Worm (Caenorhabditis elegans): ENCODE results near the gene ZK892.3.

Gene ZK892.3

DNA sequence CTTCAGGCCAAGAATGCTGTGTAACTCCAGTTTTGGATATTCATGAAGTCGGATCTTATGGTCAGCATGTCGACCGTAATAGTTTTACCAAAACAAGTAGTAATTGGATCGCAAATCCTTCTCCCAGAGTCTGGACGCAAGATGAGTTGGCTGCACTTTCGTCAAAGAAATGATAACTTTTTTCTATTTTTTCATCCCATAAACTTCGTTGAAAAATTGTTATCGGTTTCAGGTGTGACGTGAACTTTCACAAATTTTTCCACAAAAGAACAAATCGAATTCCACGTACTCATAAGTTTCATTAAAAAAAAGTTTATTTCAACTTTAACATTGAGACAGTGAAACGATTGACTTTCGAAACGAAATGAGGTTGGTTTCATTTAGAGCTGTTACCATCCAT lies 6.3 kb downstream of the ZK892.3 start, which contains the start of gene ZK892.5 (continued):
- TF ChIP-seq F52B5.7 (tag; optimal IDR thresholded peaks at IDR 0.05): no peak

DNA sequence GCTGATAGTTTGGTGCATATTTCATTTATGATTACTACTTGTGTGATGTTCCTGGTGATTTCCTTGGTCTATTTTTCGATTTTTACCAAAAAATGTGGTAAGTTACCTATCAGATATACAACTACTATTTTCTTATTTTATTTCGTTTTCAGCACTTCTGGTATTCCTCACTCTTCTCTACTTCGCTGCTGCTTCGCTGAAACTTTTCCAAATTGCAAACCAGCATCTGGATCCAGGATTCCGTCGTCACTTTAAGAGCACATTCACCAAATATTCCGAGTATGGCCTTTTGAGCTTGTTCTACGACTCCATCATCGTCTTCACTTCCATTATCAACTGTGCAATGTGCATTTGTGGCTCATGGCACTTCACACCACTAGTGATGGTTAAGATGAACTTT lies 6.9 kb downstream of the ZK892.3 start:
- TF ChIP-seq dpff-1 (tag; optimal IDR thresholded peaks at IDR 0.05): no peak
- TF ChIP-seq K12H6.12 (tag; optimal IDR thresholded peaks at IDR 0.05): no peak
- TF ChIP-seq ets-4 (GFP tag; optimal IDR thresholded peaks at IDR 0.05): no peak
- TF ChIP-seq ceh-100 (GFP tag; IDR thresholded peaks at IDR 0.05): no peak
- no peak for TF ChIP-seq ekl-4 (GFP tag; IDR thresholded peaks at IDR 0.05)
- no peak for TF ChIP-seq F57C9.4 (tag; optimal IDR thresholded peaks at IDR 0.05)
- TF ChIP-seq hlh-12 (tag; optimal IDR thresholded peaks at IDR 0.05): no peak
- TF ChIP-seq bed-1 (GFP tag; IDR thresholded peaks at IDR 0.05): no peak
- TF ChIP-seq B0261.1 (tag; optimal IDR thresholded peaks at IDR 0.05): no peak
- TF ChIP-seq ztf-3 (GFP tag; optimal IDR thresholded peaks at IDR 0.05): no peak
- no peak for TF ChIP-seq somi-1 (GFP tag; optimal IDR thresholded peaks at IDR 0.05)

DNA sequence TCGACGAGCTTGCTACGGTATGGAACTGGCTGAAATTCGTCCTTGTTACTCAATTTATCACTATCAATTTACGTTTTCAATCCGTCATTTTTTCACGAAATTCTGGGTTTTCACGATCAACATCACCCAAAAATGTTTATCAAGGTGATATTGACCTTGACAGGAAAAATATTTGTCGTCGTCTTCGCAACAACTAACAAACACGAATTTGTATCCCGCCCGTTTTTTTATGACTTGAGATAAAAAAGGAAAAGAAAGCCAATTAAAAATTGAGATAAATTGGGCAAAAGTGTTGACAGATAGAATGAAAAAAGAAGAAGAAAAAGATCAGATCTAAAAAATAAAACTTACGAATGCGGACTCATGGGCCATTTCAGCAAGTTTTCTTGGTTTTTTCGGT lies 9.3 kb downstream of the ZK892.3 start:
- TF ChIP-seq gei-17 (GFP tag; optimal IDR thresholded peaks at IDR 0.05) (no peak), tlf-1 (GFP tag; optimal IDR thresholded peaks at IDR 0.05) (no peak), let-526 (GFP tag; IDR thresholded peaks at IDR 0.05) (no peak), hlh-26 (GFP tag; conservative IDR thresholded peaks at IDR 0.05) (no peak), F39B2.1 (GFP tag; IDR thresholded peaks at IDR 0.05) (no peak), attf-3 (GFP tag; conservative IDR thresholded peaks at IDR 0.05) (no peak), ztf-18 (tag; optimal IDR thresholded peaks at IDR 0.05) (no peak)

DNA sequence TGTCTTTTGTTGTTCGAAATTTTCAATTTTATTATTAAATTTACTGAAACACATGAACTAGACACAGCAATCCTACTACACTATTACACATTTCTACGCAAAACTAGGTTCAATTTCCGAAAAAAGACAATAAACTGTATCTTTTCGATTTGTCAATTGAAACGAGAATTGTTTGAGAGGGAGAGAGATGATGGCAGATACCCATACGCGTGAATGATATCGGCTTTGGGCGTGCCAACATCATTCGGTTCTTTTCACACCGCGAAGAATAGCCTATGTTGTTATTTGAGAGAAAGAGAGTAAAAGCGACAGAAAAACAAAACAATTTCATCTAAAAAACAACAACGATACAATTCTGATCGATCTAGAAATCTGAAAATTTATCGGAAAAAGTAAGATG lies 10.1 kb downstream of the ZK892.3 start:
- TF ChIP-seq mcd-1 (GFP tag; IDR thresholded peaks at IDR 0.05): no peak

DNA sequence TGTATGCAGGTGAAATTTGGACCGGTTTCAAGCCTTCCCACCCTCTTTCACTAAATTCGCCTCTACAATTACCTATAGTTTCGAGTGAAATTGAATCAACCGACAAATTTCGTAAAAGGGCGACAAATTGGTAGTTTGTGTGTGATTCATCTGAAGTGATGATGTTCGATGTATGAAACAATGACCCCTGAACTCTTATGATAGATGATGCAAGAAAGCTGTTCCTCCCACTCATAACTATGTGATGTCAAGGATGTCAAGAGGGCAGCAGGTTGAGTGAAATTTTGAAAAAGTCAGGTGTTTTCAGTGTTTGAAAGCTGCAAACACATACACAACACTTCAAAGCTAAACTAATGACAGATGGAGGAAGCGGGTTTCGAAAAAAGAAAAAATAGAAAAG lies 10.8 kb downstream of the ZK892.3 start:
- TF ChIP-seq ceh-79 (tag; optimal IDR thresholded peaks at IDR 0.05) (no peak), Y56A3A.18 (GFP tag; IDR thresholded peaks at IDR 0.05) (0 out of 2 replicates have a peak, but pooled peaks have one; percentile 16), ztf-28 (GFP tag; IDR thresholded peaks at IDR 0.05) (no peak), lin-40 (tag; optimal IDR thresholded peaks at IDR 0.05) (no peak), snpc-4 (GFP tag; optimal IDR thresholded peaks at IDR 0.05) (no peak), snpc-4 (tag; optimal IDR thresholded peaks at IDR 0.05) (no peak), cebp-1 (GFP tag; IDR thresholded peaks at IDR 0.05) (no peak), cebp-1 (tag; optimal IDR thresholded peaks at IDR 0.05) (peak; percentile 5)

DNA sequence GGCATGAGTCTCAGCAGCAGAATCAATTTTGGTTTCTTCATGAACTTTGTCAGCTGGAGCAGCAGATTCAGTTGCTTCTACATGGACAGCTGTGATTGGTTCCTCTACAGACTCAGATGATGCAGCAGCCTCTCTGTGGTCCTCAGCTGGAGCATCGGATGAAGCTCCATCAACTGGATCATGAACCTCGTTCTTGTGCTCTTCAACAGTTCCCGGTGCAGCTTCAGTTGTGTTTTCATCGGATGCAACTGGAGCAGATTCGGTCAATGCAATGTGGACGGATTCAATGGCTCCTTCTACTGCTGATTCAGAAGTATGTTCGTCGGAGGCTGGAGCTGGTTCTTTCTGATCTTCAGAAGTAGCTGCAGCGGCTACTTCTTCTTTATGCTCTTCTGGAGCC lies 12.7 kb downstream of the ZK892.3 start:
- no peak for TF ChIP-seq egrh-3 (GFP tag; IDR thresholded peaks at IDR 0.05)
- no peak for TF ChIP-seq nhr-80 (tag; optimal IDR thresholded peaks at IDR 0.05)
- TF ChIP-seq Y53G8AR.9 (GFP tag; conservative IDR thresholded peaks at IDR 0.05): no peak
- no peak for TF ChIP-seq mxl-1 (tag; optimal IDR thresholded peaks at IDR 0.05)
- TF ChIP-seq madf-10 (tag; optimal IDR thresholded peaks at IDR 0.05): no peak
- no peak for TF ChIP-seq ama-1 (optimal IDR thresholded peaks at IDR 0.05)
- no peak for TF ChIP-seq ama-1 (GFP tag; optimal IDR thresholded peaks at IDR 0.05)
- no peak for TF ChIP-seq K11D2.4 (GFP tag; IDR thresholded peaks at IDR 0.05)
- no peak for TF ChIP-seq pha-4 (tag; optimal IDR thresholded peaks at IDR 0.05)
- no peak for TF ChIP-seq snpc-4 (GFP tag; optimal IDR thresholded peaks at IDR 0.05)
- no peak for TF ChIP-seq snpc-4 (tag; optimal IDR thresholded peaks at IDR 0.05)

Data from whole organism, young adult.